Worm (Caenorhabditis elegans): ENCODE data around the gene H04D03.6.

Gene H04D03.6

ce11 chrIII:10464455-10464854, 25.8 kb upstream of the H04D03.6 start:
- TF ChIP-seq lin-29 (GFP tag; IDR thresholded peaks at IDR 0.05) (0 out of 2 replicates have a peak, but pooled peaks have one; percentile 8), set-16 (GFP tag; IDR thresholded peaks at IDR 0.05) (peak; percentile 87), snpc-1.2 (GFP tag; IDR thresholded peaks at IDR 0.05) (no peak), R02D3.7 (tag; optimal IDR thresholded peaks at IDR 0.05) (no peak), nhr-28 (tag; optimal IDR thresholded peaks at IDR 0.05) (no peak)

ce11 chrIII:10463653-10464052, 25.0 kb upstream of the H04D03.6 start:
- TF ChIP-seq tra-1 (GFP tag; IDR thresholded peaks at IDR 0.05), result no peak
- TF ChIP-seq nhr-6 (tag; optimal IDR thresholded peaks at IDR 0.05), result peak; percentile 14
- no peak for TF ChIP-seq R02D3.7 (tag; optimal IDR thresholded peaks at IDR 0.05)
- TF ChIP-seq dmd-6 (GFP tag; IDR thresholded peaks at IDR 0.05), result peak; percentile 33
- no peak for TF ChIP-seq F37D6.2 (tag; optimal IDR thresholded peaks at IDR 0.05)
- peak; percentile 82 for TF ChIP-seq hlh-11 (tag; optimal IDR thresholded peaks at IDR 0.05)
- peak; percentile 86 for TF ChIP-seq hlh-30 (tag; optimal IDR thresholded peaks at IDR 0.05; ENCODE audit: insufficient read depth)
- peak; percentile 50 for TF ChIP-seq lin-38 (GFP tag; IDR thresholded peaks at IDR 0.05)
- TF ChIP-seq ctbp-1 (GFP tag; IDR thresholded peaks at IDR 0.05), result no peak
- peak; percentile 59 for TF ChIP-seq ceh-28 (tag; optimal IDR thresholded peaks at IDR 0.05)
- TF ChIP-seq unc-62 (GFP tag; optimal IDR thresholded peaks at IDR 0.05 in 1 of 2), result peak in 1 of 2 experiments; percentile 25
- TF ChIP-seq unc-62 (tag; optimal IDR thresholded peaks at IDR 0.05), result no peak
- peak; percentile 64 for TF ChIP-seq mep-1 (tag; optimal IDR thresholded peaks at IDR 0.05)
- TF ChIP-seq zip-11 (GFP tag; IDR thresholded peaks at IDR 0.05), result no peak
- no peak for TF ChIP-seq egl-27 (tag; optimal IDR thresholded peaks at IDR 0.05)
- TF ChIP-seq nhr-42 (GFP tag; IDR thresholded peaks at IDR 0.05), result no peak
- peak; percentile 50 for TF ChIP-seq mes-2 (tag; optimal IDR thresholded peaks at IDR 0.05; ENCODE audit: poor library complexity, severe bottlenecking)
- peak; percentile 3 for TF ChIP-seq dpl-1 (GFP tag; optimal IDR thresholded peaks at IDR 0.05)
- TF ChIP-seq nhr-77 (tag; optimal IDR thresholded peaks at IDR 0.05), result peak; percentile 76
- peak in 1 of 2 experiments; percentile 29 for TF ChIP-seq hif-1 (tag; optimal IDR thresholded peaks at IDR 0.05)
- TF ChIP-seq nhr-10 (tag; optimal IDR thresholded peaks at IDR 0.05), result peak; percentile 7
- no peak for TF ChIP-seq Y105C5A.15 (GFP tag; IDR thresholded peaks at IDR 0.05)
- TF ChIP-seq T26A8.4 (GFP tag; IDR thresholded peaks at IDR 0.05), result peak; percentile 32; the same call in 1 of the 2 replicates
- TF ChIP-seq ces-1 (GFP tag; optimal IDR thresholded peaks at IDR 0.05), result no peak
- TF ChIP-seq Y5F2A.4 (GFP tag; optimal IDR thresholded peaks at IDR 0.05), result no peak
- no peak for TF ChIP-seq madf-5 (GFP tag; IDR thresholded peaks at IDR 0.05)
- no peak for TF ChIP-seq F44E2.7 (GFP tag; IDR thresholded peaks at IDR 0.05)
- TF ChIP-seq zip-2 (tag; optimal IDR thresholded peaks at IDR 0.05), result no peak
- peak; percentile 30 for TF ChIP-seq spr-1 (tag; optimal IDR thresholded peaks at IDR 0.05)
- TF ChIP-seq mdl-1 (tag; optimal IDR thresholded peaks at IDR 0.05), result peak in 1 of 2 experiments; percentile 11
- peak; percentile 46 for TF ChIP-seq mxl-3 (GFP tag; optimal IDR thresholded peaks at IDR 0.05)
- TF ChIP-seq set-16 (GFP tag; IDR thresholded peaks at IDR 0.05), result no peak
- no peak for TF ChIP-seq daf-16 (GFP tag; optimal IDR thresholded peaks at IDR 0.05)
- TF ChIP-seq daf-16 (tag; optimal IDR thresholded peaks at IDR 0.05), result peak; percentile 95
- TF ChIP-seq aha-1 (tag), result peak; percentile 94
- TF ChIP-seq dve-1 (tag; optimal IDR thresholded peaks at IDR 0.05; ENCODE audit: insufficient read depth), result peak; percentile 64
- peak; percentile 10 for TF ChIP-seq nhr-11 (tag; optimal IDR thresholded peaks at IDR 0.05)
- peak; percentile 8 for TF ChIP-seq nhr-48 (tag; optimal IDR thresholded peaks at IDR 0.05)
- peak; percentile 95 for TF ChIP-seq nhr-28 (tag; optimal IDR thresholded peaks at IDR 0.05)
- peak; percentile 52; the same call in 1 of the 2 replicates for TF ChIP-seq hmg-1.1 (GFP tag; IDR thresholded peaks at IDR 0.05)
- peak in 1 of 2 experiments; percentile 64 for TF ChIP-seq lsy-2 (tag; optimal IDR thresholded peaks at IDR 0.05)

Measured in whole organism, L4 larva.